Worm (Caenorhabditis elegans) whole organism, L4/young adult: ENCODE measurements around the gene cdh-1.

ENCODE experiments used
- W03F9.2 ChIP-seq: fragments of 150-350 bp; optimal IDR thresholded peaks from 2 replicates; lab custom pipeline; 2014; ENCODE audit warnings: missing biosample characterization, missing genetic modification characterization
- dao-5 ChIP-seq: sonication (generic microtip); optimal IDR thresholded peaks from 2 replicates; lab custom pipeline; 2016; ENCODE audit warnings: missing genotype, missing genetic modification characterization, moderate library complexity, missing compliant biosample characterization
- him-1 ChIP-seq: sonication (generic microtip); optimal IDR thresholded peaks from 2 replicates; lab custom pipeline; 2016; ENCODE audit warnings: missing genotype, missing genetic modification reagents, missing genetic modification characterization, missing compliant biosample characterization

ce11 chrIII:2920866-2921265 is 10.2 kb downstream of the cdh-1 start:
- TF ChIP-seq him-1: no peak
- TF ChIP-seq W03F9.2 (tag; lab: Kevin White, UChicago): no peak
- no peak for TF ChIP-seq dao-5 (tag; lab: Kevin White, UChicago)
